Fruit fly (Drosophila melanogaster) whole organism, embryonic: ENCODE data around the gene CG46462.

Experiments
- ATbp ChIP-seq: fragments of 200-800 bp; sonication (Bioruptor generic); optimal IDR thresholded peaks from 2 replicates; lab custom pipeline; 2017; ENCODE audit warnings: missing biosample characterization, mild to moderate bottlenecking, missing genetic modification characterization, missing genetic modification reagents
- Adf1 ChIP-seq: fragments of 200-800 bp; sonication (Bioruptor generic); IDR thresholded peaks from 2 replicates; pipeline ENCODE4 v1.3.6; 2022; ENCODE audit warnings: missing biosample characterization, missing genetic modification characterization
- Bteb2 ChIP-seq: fragments of 200-800 bp; sonication (Bioruptor generic); optimal IDR thresholded peaks from 2 replicates; lab custom pipeline; 2016; ENCODE audit warnings: missing biosample characterization, missing genetic modification characterization
- CG10267 ChIP-seq: fragments of 200-800 bp; sonication (Bioruptor generic); optimal IDR thresholded peaks from 2 replicates; lab custom pipeline; 2018; ENCODE audit warnings: missing biosample characterization, mild to moderate bottlenecking, missing genetic modification characterization, moderate library complexity
- CG10654 ChIP-seq: fragments of 200-800 bp; sonication (Bioruptor generic); optimal IDR thresholded peaks from 2 replicates; lab custom pipeline; 2016; ENCODE audit warnings: missing biosample characterization, missing genetic modification characterization
- CG11398 ChIP-seq: fragments of 200-800 bp; sonication (Bioruptor generic); optimal IDR thresholded peaks from 2 replicates; lab custom pipeline; 2016; ENCODE audit warnings: missing biosample characterization, missing genetic modification characterization
- CG1233 ChIP-seq: fragments of 200-800 bp; sonication (Bioruptor generic); optimal IDR thresholded peaks from 4 replicates; lab custom pipeline; 2018; ENCODE audit warnings: missing biosample characterization, mild to moderate bottlenecking, missing genetic modification characterization
- CG13624 ChIP-seq: fragments of 200-800 bp; sonication (Bioruptor generic); optimal IDR thresholded peaks from 2 replicates; lab custom pipeline; 2016; ENCODE audit warnings: missing biosample characterization, missing genetic modification characterization
- CG14860 ChIP-seq: fragments of 200-800 bp; sonication (Bioruptor generic); IDR thresholded peaks from 3 replicates; pipeline ENCODE4 v1.3.6; 2022; ENCODE audit warnings: missing biosample characterization, missing genetic modification characterization; ENCODE audit not compliant: partially characterized antibody
- CG15011 ChIP-seq: fragments of 200-800 bp; sonication (Bioruptor generic); optimal IDR thresholded peaks from 3 replicates; lab custom pipeline; 2018; ENCODE audit warnings: missing biosample characterization, mild to moderate bottlenecking, missing genetic modification characterization
- CG15601 ChIP-seq: fragments of 200-800 bp; sonication (Bioruptor generic); optimal IDR thresholded peaks from 3 replicates; lab custom pipeline; 2019; ENCODE audit warnings: missing biosample characterization, mild to moderate bottlenecking, missing genetic modification characterization, moderate library complexity
- CG1602 ChIP-seq: fragments of 200-800 bp; sonication (Bioruptor generic); optimal IDR thresholded peaks from 3 replicates; lab custom pipeline; 2016; ENCODE audit warnings: missing biosample characterization, missing genetic modification characterization
- CG17361 ChIP-seq: fragments of 200-800 bp; sonication (Bioruptor generic); IDR thresholded peaks from 3 replicates; pipeline ENCODE4 v1.3.6; 2022; ENCODE audit warnings: missing biosample characterization, missing genetic modification characterization
- CG17912 ChIP-seq: fragments of 200-800 bp; sonication (Bioruptor generic); optimal IDR thresholded peaks from 2 replicates; lab custom pipeline; 2018; ENCODE audit warnings: missing biosample characterization, mild to moderate bottlenecking, missing genetic modification characterization
- CG18262 ChIP-seq: fragments of 200-800 bp; optimal IDR thresholded peaks from 3 replicates; lab custom pipeline; 2019; ENCODE audit warnings: missing biosample characterization, mild to moderate bottlenecking, missing genetic modification characterization, moderate library complexity
- CG18476 ChIP-seq: fragments of 200-800 bp; sonication (Bioruptor generic); optimal IDR thresholded peaks from 2 replicates; lab custom pipeline; 2016; ENCODE audit warnings: missing biosample characterization, mild to moderate bottlenecking, missing genetic modification characterization
- CG31388 ChIP-seq: fragments of 200-800 bp; sonication (Bioruptor generic); optimal IDR thresholded peaks from 2 replicates; lab custom pipeline; 2016; ENCODE audit warnings: missing biosample characterization, missing genetic modification characterization
- CG31441 ChIP-seq: fragments of 200-800 bp; sonication (Bioruptor generic); IDR thresholded peaks from 2 replicates; pipeline ENCODE4 v1.3.6; 2022; ENCODE audit warnings: missing biosample characterization, missing genetic modification characterization
- CG3281 ChIP-seq: fragments of 200-800 bp; sonication (Bioruptor generic); optimal IDR thresholded peaks from 3 replicates; lab custom pipeline; 2017; ENCODE audit warnings: missing biosample characterization, mild to moderate bottlenecking, missing genetic modification characterization
- CG6654 ChIP-seq: fragments of 200-800 bp; sonication (Bioruptor generic); optimal IDR thresholded peaks from 2 replicates; lab custom pipeline; 2017; ENCODE audit warnings: missing biosample characterization, mild to moderate bottlenecking, missing genetic modification characterization
- CG6813 ChIP-seq: fragments of 200-800 bp; sonication (Bioruptor generic); optimal IDR thresholded peaks from 2 replicates; lab custom pipeline; 2017; ENCODE audit warnings: missing biosample characterization, missing genetic modification characterization, mild to moderate bottlenecking, moderate library complexity, missing genetic modification reagents
- CG7372 ChIP-seq: fragments of 200-800 bp; sonication (Bioruptor generic); IDR thresholded peaks from 2 replicates; pipeline ENCODE4 v1.3.6; 2022; ENCODE audit warnings: missing biosample characterization, missing genetic modification characterization
- CG8478 ChIP-seq: fragments of >200 bp; optimal IDR thresholded peaks from 2 replicates; lab custom pipeline; 2018
- Camta ChIP-seq: fragments of 200-800 bp; sonication (Bioruptor generic); optimal IDR thresholded peaks from 2 replicates; lab custom pipeline; 2016; ENCODE audit warnings: missing biosample characterization, missing genetic modification characterization
- Deaf1 ChIP-seq: fragments of 200-800 bp; optimal IDR thresholded peaks from 3 replicates; lab custom pipeline; 2019; ENCODE audit warnings: missing biosample characterization, mild to moderate bottlenecking, missing genetic modification characterization, moderate library complexity
- Ets65A ChIP-seq: fragments of 200-800 bp; sonication (Bioruptor generic); peaks from one replicate; lab custom pipeline; 2016; ENCODE audit warnings: missing biosample characterization, missing genetic modification characterization
- Hr78 ChIP-seq, 2 experiments: fragments of 200-800 bp in 1 of 2; fragments of >200 bp in 1 of 2; sonication (Bioruptor generic) in 1 of 2; optimal IDR thresholded peaks; 2 replicates each; lab custom pipeline; 2017 to 2019; ENCODE audit warnings: missing biosample characterization in 2 of 2, missing genetic modification characterization in 2 of 2, mild to moderate bottlenecking in 1 of 2, moderate library complexity in 1 of 2
- Myb ChIP-seq: fragments of 200-800 bp; sonication (Bioruptor generic); optimal IDR thresholded peaks from 2 replicates; lab custom pipeline; 2016; ENCODE audit warnings: missing biosample characterization, missing genetic modification characterization
- Nf-YA ChIP-seq: fragments of 200-800 bp; sonication (Bioruptor generic); IDR thresholded peaks from 2 replicates; pipeline ENCODE4 v1.3.6; 2022; ENCODE audit warnings: missing biosample characterization, missing genetic modification characterization
- Scr ChIP-seq: fragments of 200-800 bp; sonication (Bioruptor generic); IDR thresholded peaks from 2 replicates; pipeline ENCODE4 v1.3.6; 2022; ENCODE audit warnings: missing biosample characterization, missing genetic modification characterization; ENCODE audit not compliant: partially characterized antibody
- cad ChIP-seq: fragments of >200 bp; optimal IDR thresholded peaks from 2 replicates; lab custom pipeline; 2017; ENCODE audit warnings: missing biosample characterization, missing genetic modification characterization
- cg ChIP-seq: fragments of 200-800 bp; sonication (Bioruptor generic); optimal IDR thresholded peaks from 3 replicates; lab custom pipeline; 2019; ENCODE audit warnings: missing biosample characterization, mild to moderate bottlenecking, missing genetic modification characterization, moderate library complexity
- corto ChIP-seq: fragments of 200-800 bp; sonication (Bioruptor generic); optimal IDR thresholded peaks from 2 replicates; lab custom pipeline; 2016; ENCODE audit warnings: missing biosample characterization, mild to moderate bottlenecking, missing genetic modification characterization, moderate library complexity
- danr ChIP-seq: fragments of 200-800 bp; sonication (Bioruptor generic); IDR thresholded peaks from 2 replicates; pipeline ENCODE4 v1.3.6; 2022; ENCODE audit warnings: missing biosample characterization, missing genetic modification characterization
- dmrt11E ChIP-seq: fragments of 200-800 bp; sonication (Bioruptor generic); optimal IDR thresholded peaks from 3 replicates; lab custom pipeline; 2018; ENCODE audit warnings: missing biosample characterization, mild to moderate bottlenecking, missing genetic modification characterization, moderate library complexity
- en ChIP-seq: fragments of 200-800 bp; sonication (Bioruptor generic); optimal IDR thresholded peaks from 2 replicates; lab custom pipeline; 2016; ENCODE audit warnings: missing biosample characterization, missing genetic modification characterization
- ftz-f1 ChIP-seq: fragments of 200-800 bp; sonication (Bioruptor generic); optimal IDR thresholded peaks from 2 replicates; lab custom pipeline; 2016; ENCODE audit warnings: missing biosample characterization, missing genetic modification characterization
- fu2 ChIP-seq: fragments of 200-800 bp; sonication (Bioruptor generic); optimal IDR thresholded peaks from 2 replicates; lab custom pipeline; 2016; ENCODE audit warnings: missing biosample characterization, missing genetic modification characterization
- gsb ChIP-seq: fragments of 200-800 bp; sonication (Bioruptor generic); IDR thresholded peaks from 2 replicates; pipeline ENCODE4 v1.3.6; 2022; ENCODE audit warnings: missing biosample characterization, missing genetic modification characterization
- gsb-n ChIP-seq: fragments of 200-800 bp; sonication (Bioruptor generic); optimal IDR thresholded peaks from 3 replicates; lab custom pipeline; 2018; ENCODE audit warnings: missing biosample characterization, mild to moderate bottlenecking, missing genetic modification characterization
- insv ChIP-seq, 2 experiments: fragments of 200-800 bp; sonication (Bioruptor generic); optimal IDR thresholded peaks; 3 replicates each; lab custom pipeline; 2016 to 2018; ENCODE audit warnings: missing biosample characterization in 2 of 2, missing genetic modification characterization in 2 of 2
- jing ChIP-seq: fragments of 200-800 bp; sonication (Bioruptor generic); optimal IDR thresholded peaks from 2 replicates; lab custom pipeline; 2018; ENCODE audit warnings: missing biosample characterization, mild to moderate bottlenecking, missing genetic modification characterization
- luna ChIP-seq: fragments of 200-800 bp; sonication (Bioruptor generic); optimal IDR thresholded peaks from 2 replicates; lab custom pipeline; 2016; ENCODE audit warnings: missing biosample characterization, missing genetic modification characterization
- pita ChIP-seq: fragments of 200-800 bp; sonication (Bioruptor generic); optimal IDR thresholded peaks from 2 replicates; lab custom pipeline; 2017; ENCODE audit warnings: missing biosample characterization, mild to moderate bottlenecking, missing genetic modification characterization
- row ChIP-seq: fragments of 200-800 bp; sonication (Bioruptor generic); IDR thresholded peaks from 3 replicates; pipeline ENCODE4 v1.3.6; 2022; ENCODE audit warnings: missing biosample characterization, missing genetic modification characterization
- shn ChIP-seq: fragments of 200-800 bp; sonication (Bioruptor generic); optimal IDR thresholded peaks from 3 replicates; lab custom pipeline; 2016; ENCODE audit warnings: missing biosample characterization, missing genetic modification characterization
- stwl ChIP-seq: fragments of 200-800 bp; sonication (Bioruptor generic); optimal IDR thresholded peaks from 3 replicates; lab custom pipeline; 2018; ENCODE audit warnings: missing biosample characterization, mild to moderate bottlenecking, missing genetic modification characterization, moderate library complexity
- tin ChIP-seq: fragments of 200-800 bp; sonication (Bioruptor generic); optimal IDR thresholded peaks from 3 replicates; lab custom pipeline; 2016; ENCODE audit warnings: missing biosample characterization, missing genetic modification characterization
- twi ChIP-seq: fragments of 200-800 bp; optimal IDR thresholded peaks from 2 replicates; lab custom pipeline; 2019; ENCODE audit warnings: missing biosample characterization, mild to moderate bottlenecking, missing genetic modification characterization, moderate library complexity
- usp ChIP-seq: fragments of >200 bp; optimal IDR thresholded peaks from 2 replicates; lab custom pipeline; 2017; ENCODE audit warnings: missing biosample characterization, missing genetic modification characterization
- yki ChIP-seq: fragments of >200 bp; optimal IDR thresholded peaks from 3 replicates; lab custom pipeline; 2018

The CG46462 gene

DNA sequence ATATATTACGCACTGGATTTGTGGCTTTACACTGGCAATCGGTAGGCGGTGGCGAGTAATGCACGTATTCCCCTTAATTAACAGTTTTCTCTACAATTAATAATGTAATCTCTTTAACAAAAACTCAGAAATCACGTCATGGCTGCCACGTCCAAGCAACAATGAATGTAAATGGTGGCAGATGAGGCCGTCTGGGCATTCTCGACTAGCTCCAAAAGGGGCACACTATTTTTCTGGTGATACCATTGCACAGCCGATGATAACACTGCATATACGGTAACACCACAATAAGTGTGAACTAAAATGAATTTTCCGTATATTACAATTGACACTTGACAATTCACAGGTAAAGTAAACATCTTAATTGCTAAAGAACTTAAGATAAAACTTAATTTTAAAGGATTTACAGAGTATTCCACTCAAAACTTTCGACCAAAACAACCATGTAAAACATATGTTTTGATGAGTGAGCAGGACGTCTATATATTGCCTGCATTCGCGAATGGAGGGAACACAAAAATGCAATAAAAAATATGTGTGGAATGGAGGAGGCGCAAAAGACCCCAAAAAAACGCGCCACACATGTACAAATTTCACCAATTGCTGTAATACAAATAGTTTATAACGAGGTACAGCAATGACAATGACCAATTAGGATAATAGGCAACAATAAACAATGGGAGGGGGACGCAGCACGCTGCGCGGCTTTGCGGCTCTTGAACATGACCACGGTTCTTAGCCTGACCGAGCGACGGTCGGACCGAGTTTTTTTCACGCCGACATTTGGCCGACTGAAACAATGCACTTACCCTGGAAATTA is 22.0 kb upstream of the CG46462 start (continued):
- TF ChIP-seq fu2 (GFP tag; lab: Kevin White, UChicago) (no peak), danr (GFP tag; lab: Robert Waterston, UW) (no peak), CG17361 (GFP tag; lab: Robert Waterston, UW) (no peak; the same call in 2 of the 3 replicates), luna (GFP tag; lab: Kevin White, UChicago) (no peak), gsb (GFP tag; lab: Robert Waterston, UW) (no peak), CG1602 (GFP tag; lab: Kevin White, UChicago) (no peak), CG10654 (GFP tag; lab: Kevin White, UChicago) (no peak), Myb (GFP tag; lab: Kevin White, UChicago) (peak; percentile 7), CG6654 (GFP tag; lab: Kevin White, UChicago) (no peak), Deaf1 (tag; lab: Kevin White, UChicago) (no peak), CG6813 (GFP tag; lab: Kevin White, UChicago) (no peak), CG10267 (tag; lab: Kevin White, UChicago) (peak; percentile 68), dmrt11E (tag; lab: Kevin White, UChicago) (no peak), CG17912 (GFP tag; lab: Kevin White, UChicago) (no peak), insv (GFP tag; optimal IDR thresholded peaks at IDR 0.05; lab: Kevin White, UChicago) (no peak), Hr78 (GFP tag; optimal IDR thresholded peaks at IDR 0.05; lab: Kevin White, UChicago) (no peak), CG3281 (GFP tag; lab: Kevin White, UChicago) (peak; percentile 84), CG7372 (GFP tag; lab: Robert Waterston, UW) (no peak), CG15601 (tag; lab: Kevin White, UChicago) (no peak), shn (no peak), usp (GFP tag; lab: Kevin White, UChicago) (no peak), cad (GFP tag; lab: Kevin White, UChicago) (no peak), CG15011 (GFP tag; lab: Kevin White, UChicago) (no peak), cg (GFP tag; lab: Kevin White, UChicago) (no peak), en (GFP tag; lab: Kevin White, UChicago) (no peak), ftz-f1 (GFP tag; lab: Kevin White, UChicago) (no peak), CG18262 (no peak), Ets65A (GFP tag; lab: Kevin White, UChicago) (peak; percentile 80), CG13624 (GFP tag; lab: Kevin White, UChicago) (no peak), twi (peak; percentile 8), CG1233 (GFP tag; lab: Kevin White, UChicago) (peak; percentile 26), Bteb2 (peak; percentile 27), CG18476 (GFP tag; lab: Kevin White, UChicago) (no peak), stwl (peak; percentile 71), corto (no peak), ATbp (no peak), CG31388 (GFP tag; lab: Kevin White, UChicago) (no peak), Scr (GFP tag; lab: Robert Waterston, UW) (0 out of 2 replicates have a peak, but pooled peaks have one; percentile 17), CG11398 (GFP tag; lab: Kevin White, UChicago) (no peak), CG31441 (GFP tag; lab: Robert Waterston, UW) (no peak), tin (no peak), Camta (GFP tag; lab: Kevin White, UChicago) (no peak), jing (GFP tag; lab: Kevin White, UChicago) (no peak), Nf-YA (GFP tag; lab: Robert Waterston, UW) (no peak), CG14860 (GFP tag; lab: Robert Waterston, UW) (no peak), pita (no peak), CG8478 (no peak), gsb-n (tag; lab: Kevin White, UChicago) (no peak), row (GFP tag; lab: Robert Waterston, UW) (peak; percentile 38; the same call in 1 of the 3 replicates), Adf1 (no peak), yki (no peak)
